Fruit fly (Drosophila melanogaster): ENCODE measurements around the gene CG12546.
"Not testable (repeated sequence)": the region's sequence is repeated elsewhere in the genome, so short reads cannot be mapped to it uniquely, and the experiment has no call there.

DNA sequence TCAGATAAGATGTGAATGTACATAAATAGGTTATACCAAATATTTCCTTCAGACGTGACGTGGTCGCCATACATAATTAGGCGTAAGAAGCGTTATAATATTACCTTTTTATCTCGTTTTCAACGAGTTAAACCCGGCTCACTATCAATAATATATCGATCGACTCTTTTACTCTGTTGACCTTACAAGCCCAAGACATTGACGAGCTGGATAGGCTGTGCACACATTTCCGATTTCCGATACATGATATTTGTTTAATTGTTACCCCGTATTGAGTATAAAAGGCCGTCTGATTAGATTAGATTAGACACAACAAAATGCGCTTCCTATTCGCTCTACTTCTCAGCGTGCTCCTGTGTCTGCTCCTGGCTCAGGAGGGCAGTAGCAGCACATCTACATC, 3.3 kb upstream of the CG12546 start, which contains the start of gene CG32453:
- TF ChIP-seq Dfd (GFP tag; optimal IDR thresholded peaks at IDR 0.05); CrebA (GFP tag; optimal IDR thresholded peaks at IDR 0.05; ENCODE audit: borderline replicate concordance); fru (GFP tag; optimal IDR thresholded peaks at IDR 0.05); pan (optimal IDR thresholded peaks at IDR 0.05); Mio (GFP tag; optimal IDR thresholded peaks at IDR 0.05); lola (GFP tag; optimal IDR thresholded peaks at IDR 0.05); Dif (GFP tag; optimal IDR thresholded peaks at IDR 0.05; ENCODE audit: partially characterized antibody): not testable (repeated sequence)

Measured in whole organism, wandering third instar larva.